Fruit fly (Drosophila melanogaster) whole organism, embryonic: ENCODE measurements around the gene Bmcp.

ENCODE experiments used
- Adf1 ChIP-seq: fragments of 200-800 bp; sonication (Bioruptor generic); IDR thresholded peaks from 2 replicates; pipeline ENCODE4 v1.3.6; 2022; ENCODE audit warnings: missing biosample characterization, missing genetic modification characterization
- Atf3 ChIP-seq: fragments of 200-800 bp; sonication (Bioruptor generic); optimal IDR thresholded peaks from 3 replicates; lab custom pipeline; 2016; ENCODE audit warnings: missing biosample characterization, missing genetic modification characterization
- B-H1 ChIP-seq: fragments of 200-800 bp; sonication (Bioruptor generic); IDR thresholded peaks from 3 replicates; pipeline ENCODE4 v1.3.6; 2022; ENCODE audit warnings: missing biosample characterization, missing genetic modification characterization
- Bdp1 ChIP-seq: fragments of 200-800 bp; sonication (Bioruptor generic); optimal IDR thresholded peaks from 3 replicates; lab custom pipeline; 2016; ENCODE audit warnings: missing biosample characterization, missing genetic modification characterization
- Bgb ChIP-seq: fragments of 200-800 bp; sonication (Bioruptor generic); IDR thresholded peaks from 2 replicates; pipeline ENCODE4 v1.3.6; 2022; ENCODE audit warnings: missing biosample characterization, missing genetic modification characterization; ENCODE audit not compliant: partially characterized antibody
- CG10147 ChIP-seq: fragments of 200-800 bp; sonication (Bioruptor generic); optimal IDR thresholded peaks from 2 replicates; lab custom pipeline; 2019; ENCODE audit warnings: missing biosample characterization, mild to moderate bottlenecking, missing genetic modification characterization, moderate library complexity
- CG10274 ChIP-seq: fragments of 200-800 bp; sonication (Bioruptor generic); optimal IDR thresholded peaks from 3 replicates; lab custom pipeline; 2017; ENCODE audit warnings: missing biosample characterization, mild to moderate bottlenecking, missing genetic modification characterization
- CG11695 ChIP-seq: fragments of 200-800 bp; sonication (Bioruptor generic); IDR thresholded peaks from 3 replicates; pipeline ENCODE4 v1.3.6; 2022; ENCODE audit warnings: missing biosample characterization, missing genetic modification characterization
- CG13287 ChIP-seq: fragments of 200-800 bp; sonication (Bioruptor generic); IDR thresholded peaks from 2 replicates; pipeline ENCODE4 v1.3.6; 2022; ENCODE audit warnings: missing biosample characterization, missing genetic modification characterization; ENCODE audit not compliant: partially characterized antibody
- CG13424 ChIP-seq: fragments of 200-800 bp; sonication (Bioruptor generic); optimal IDR thresholded peaks from 2 replicates; lab custom pipeline; 2019; ENCODE audit warnings: missing biosample characterization, mild to moderate bottlenecking, missing genetic modification characterization, moderate library complexity
- CG3407 ChIP-seq: fragments of 200-800 bp; sonication (Bioruptor generic); optimal IDR thresholded peaks from 2 replicates; lab custom pipeline; 2018; ENCODE audit warnings: missing biosample characterization, mild to moderate bottlenecking, missing genetic modification characterization
- CG34224 ChIP-seq: fragments of 200-800 bp; sonication (Bioruptor generic); IDR thresholded peaks from 3 replicates; pipeline ENCODE4 v1.3.6; 2022; ENCODE audit warnings: missing biosample characterization, missing genetic modification characterization; ENCODE audit not compliant: partially characterized antibody
- CG34376 ChIP-seq: fragments of 200-800 bp; sonication (Bioruptor generic); optimal IDR thresholded peaks from 2 replicates; lab custom pipeline; 2018; ENCODE audit warnings: missing biosample characterization, mild to moderate bottlenecking, missing genetic modification characterization
- CG3995 ChIP-seq: fragments of 200-800 bp; sonication (Bioruptor generic); optimal IDR thresholded peaks from 3 replicates; lab custom pipeline; 2016; ENCODE audit warnings: missing biosample characterization, missing genetic modification characterization
- CG4424 ChIP-seq: fragments of 200-800 bp; sonication (Bioruptor generic); optimal IDR thresholded peaks from 3 replicates; lab custom pipeline; 2016; ENCODE audit warnings: missing biosample characterization, missing genetic modification characterization
- CG6254 ChIP-seq: fragments of 200-800 bp; sonication (Bioruptor generic); optimal IDR thresholded peaks from 3 replicates; lab custom pipeline; 2017; ENCODE audit warnings: mild to moderate bottlenecking, missing biosample characterization, missing genetic modification reagents, missing genetic modification characterization
- CG6765 ChIP-seq: fragments of 200-800 bp; sonication (Bioruptor generic); optimal IDR thresholded peaks from 3 replicates; lab custom pipeline; 2017; ENCODE audit warnings: missing biosample characterization, mild to moderate bottlenecking, missing genetic modification characterization
- CG6813 ChIP-seq: fragments of 200-800 bp; sonication (Bioruptor generic); optimal IDR thresholded peaks from 2 replicates; lab custom pipeline; 2017; ENCODE audit warnings: missing biosample characterization, missing genetic modification characterization, mild to moderate bottlenecking, moderate library complexity, missing genetic modification reagents
- CG8944 ChIP-seq: fragments of 200-800 bp; sonication (Bioruptor generic); optimal IDR thresholded peaks from 3 replicates; lab custom pipeline; 2016; ENCODE audit warnings: missing biosample characterization, missing genetic modification characterization
- CG9437 ChIP-seq: fragments of 200-800 bp; sonication (Bioruptor generic); optimal IDR thresholded peaks from 2 replicates; lab custom pipeline; 2018; ENCODE audit warnings: missing biosample characterization, mild to moderate bottlenecking, missing genetic modification characterization
- CG9797 ChIP-seq: fragments of 200-800 bp; sonication (Bioruptor generic); optimal IDR thresholded peaks from 3 replicates; lab custom pipeline; 2018; ENCODE audit warnings: missing biosample characterization, mild to moderate bottlenecking, missing genetic modification characterization
- CTCF ChIP-seq: fragments of 200-800 bp; sonication (Bioruptor generic); optimal IDR thresholded peaks from 2 replicates; lab custom pipeline; 2017; ENCODE audit warnings: missing biosample characterization, mild to moderate bottlenecking, missing genetic modification characterization, moderate library complexity
- Mad ChIP-seq: fragments of 200-800 bp; sonication (Bioruptor generic); optimal IDR thresholded peaks from 2 replicates; lab custom pipeline; 2016; ENCODE audit warnings: missing biosample characterization, missing genetic modification characterization
- Six4 ChIP-seq: fragments of 200-800 bp; sonication (Bioruptor generic); optimal IDR thresholded peaks from 2 replicates; lab custom pipeline; 2016; ENCODE audit warnings: missing biosample characterization, missing genetic modification characterization
- Tbp ChIP-seq: fragments of >200 bp; optimal IDR thresholded peaks from 2 replicates; lab custom pipeline; 2018; ENCODE audit warnings: missing biosample characterization, missing genetic modification characterization
- az2 ChIP-seq: fragments of 200-800 bp; sonication (Bioruptor generic); optimal IDR thresholded peaks from 3 replicates; lab custom pipeline; 2016; ENCODE audit warnings: missing biosample characterization, missing genetic modification characterization
- cg ChIP-seq: fragments of 200-800 bp; sonication (Bioruptor generic); optimal IDR thresholded peaks from 3 replicates; lab custom pipeline; 2019; ENCODE audit warnings: missing biosample characterization, mild to moderate bottlenecking, missing genetic modification characterization, moderate library complexity
- chinmo ChIP-seq: fragments of 200-800 bp; sonication (Bioruptor generic); IDR thresholded peaks from 4 replicates; pipeline ENCODE4 v1.3.6; 2022; ENCODE audit warnings: missing biosample characterization, missing genetic modification characterization; ENCODE audit not compliant: partially characterized antibody
- ci ChIP-seq: fragments of 200-800 bp; sonication (Bioruptor generic); IDR thresholded peaks from 3 replicates; pipeline ENCODE4 v1.3.6; 2022; ENCODE audit warnings: missing biosample characterization, missing genetic modification characterization
- fd96Cb ChIP-seq: fragments of 200-800 bp; sonication (Bioruptor generic); optimal IDR thresholded peaks from 2 replicates; lab custom pipeline; 2018; ENCODE audit warnings: missing biosample characterization, mild to moderate bottlenecking, missing genetic modification characterization, moderate library complexity
- fu2 ChIP-seq: fragments of 200-800 bp; sonication (Bioruptor generic); optimal IDR thresholded peaks from 2 replicates; lab custom pipeline; 2016; ENCODE audit warnings: missing biosample characterization, missing genetic modification characterization
- gcm ChIP-seq: fragments of 200-800 bp; sonication (Bioruptor generic); optimal IDR thresholded peaks from 2 replicates; lab custom pipeline; 2019; ENCODE audit warnings: missing biosample characterization, mild to moderate bottlenecking, missing genetic modification characterization, moderate library complexity
- grn ChIP-seq: fragments of 200-800 bp; sonication (Bioruptor generic); optimal IDR thresholded peaks from 3 replicates; lab custom pipeline; 2017; ENCODE audit warnings: missing biosample characterization, missing genetic modification characterization
- jing ChIP-seq: fragments of 200-800 bp; sonication (Bioruptor generic); optimal IDR thresholded peaks from 2 replicates; lab custom pipeline; 2018; ENCODE audit warnings: missing biosample characterization, mild to moderate bottlenecking, missing genetic modification characterization
- kay ChIP-seq: fragments of 200-800 bp; sonication (Bioruptor generic); optimal IDR thresholded peaks from 2 replicates; lab custom pipeline; 2016; ENCODE audit warnings: missing biosample characterization, missing genetic modification characterization
- maf-S ChIP-seq: fragments of 200-800 bp; sonication (Bioruptor generic); optimal IDR thresholded peaks from 2 replicates; lab custom pipeline; 2016; ENCODE audit warnings: missing biosample characterization, missing genetic modification characterization
- mirr ChIP-seq: fragments of 200-800 bp; sonication (Bioruptor generic); optimal IDR thresholded peaks from 3 replicates; lab custom pipeline; 2018; ENCODE audit warnings: missing biosample characterization, mild to moderate bottlenecking, missing genetic modification characterization
- mld ChIP-seq: fragments of 200-800 bp; sonication (Bioruptor generic); IDR thresholded peaks from 3 replicates; pipeline ENCODE4 v1.3.6; 2022; ENCODE audit warnings: missing biosample characterization, missing genetic modification characterization; ENCODE audit not compliant: partially characterized antibody
- rib ChIP-seq: fragments of 200-800 bp; sonication (Bioruptor generic); IDR thresholded peaks from 2 replicates; pipeline ENCODE4 v1.3.6; 2022; ENCODE audit warnings: missing biosample characterization, missing genetic modification characterization
- sens ChIP-seq: fragments of 200-800 bp; sonication (Bioruptor generic); peaks from one replicate; lab custom pipeline; 2016; ENCODE audit warnings: missing biosample characterization, missing genetic modification characterization
- so ChIP-seq: fragments of 200-800 bp; sonication (Bioruptor generic); IDR thresholded peaks from 3 replicates; pipeline ENCODE4 v1.3.6; 2022; ENCODE audit warnings: missing biosample characterization, missing genetic modification characterization
- sqz ChIP-seq: fragments of 200-800 bp; sonication (Bioruptor generic); optimal IDR thresholded peaks from 3 replicates; lab custom pipeline; 2018; ENCODE audit warnings: missing biosample characterization, mild to moderate bottlenecking, missing genetic modification characterization
- stwl ChIP-seq: fragments of 200-800 bp; sonication (Bioruptor generic); optimal IDR thresholded peaks from 3 replicates; lab custom pipeline; 2018; ENCODE audit warnings: missing biosample characterization, mild to moderate bottlenecking, missing genetic modification characterization, moderate library complexity
- sug ChIP-seq: fragments of 200-800 bp; optimal IDR thresholded peaks from 2 replicates; lab custom pipeline; 2019; ENCODE audit warnings: missing biosample characterization, mild to moderate bottlenecking, missing genetic modification characterization, moderate library complexity
- tio ChIP-seq: fragments of 200-800 bp; sonication (Bioruptor generic); optimal IDR thresholded peaks from 2 replicates; lab custom pipeline; 2017; ENCODE audit warnings: missing biosample characterization, missing genetic modification characterization, inconsistent platforms
- vvl ChIP-seq: fragments of 200-800 bp; sonication (Bioruptor generic); IDR thresholded peaks from 2 replicates; pipeline ENCODE4 v1.3.6; 2022; ENCODE audit warnings: missing biosample characterization, missing genetic modification characterization
- wdn ChIP-seq: fragments of 200-800 bp; sonication (Bioruptor generic); IDR thresholded peaks from 2 replicates; pipeline ENCODE4 v1.3.6; 2022; ENCODE audit warnings: missing biosample characterization, missing genetic modification characterization

The Bmcp gene

DNA sequence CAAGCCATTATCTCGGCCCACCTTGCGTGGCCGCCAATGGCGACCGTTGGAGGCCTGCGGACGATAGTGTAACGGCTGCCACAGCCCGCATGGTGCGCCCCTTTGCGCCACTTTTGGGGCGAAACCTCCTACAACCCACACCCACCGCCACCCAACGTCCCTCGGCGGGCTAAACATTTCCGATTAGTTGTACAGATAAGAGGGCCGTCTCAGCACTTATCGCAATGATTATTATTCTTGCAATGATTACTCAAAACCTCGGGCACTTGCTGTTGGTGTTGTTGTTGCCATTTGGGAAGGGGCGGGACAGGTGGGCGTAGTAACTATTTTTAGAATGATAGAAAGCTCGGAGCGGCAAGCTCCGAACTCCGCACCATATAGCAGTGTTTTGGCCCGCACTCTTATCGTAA lies 51.9 kb downstream of the Bmcp start (continued):
- TF ChIP-seq Adf1 (GFP tag; lab: Robert Waterston, UW) (peak; percentile 44; the same call in 1 of the 2 replicates), kay (GFP tag; lab: Kevin White, UChicago) (peak; percentile 20), CG11695 (GFP tag; lab: Robert Waterston, UW) (0 out of 3 replicates have a peak, but pooled peaks have one; percentile 16), CG34224 (GFP tag; lab: Robert Waterston, UW) (0 out of 3 replicates have a peak, but pooled peaks have one; percentile 13), so (GFP tag; lab: Robert Waterston, UW) (0 out of 3 replicates have a peak, but pooled peaks have one; percentile 30), grn (GFP tag; lab: Kevin White, UChicago) (peak; percentile 100)

DNA sequence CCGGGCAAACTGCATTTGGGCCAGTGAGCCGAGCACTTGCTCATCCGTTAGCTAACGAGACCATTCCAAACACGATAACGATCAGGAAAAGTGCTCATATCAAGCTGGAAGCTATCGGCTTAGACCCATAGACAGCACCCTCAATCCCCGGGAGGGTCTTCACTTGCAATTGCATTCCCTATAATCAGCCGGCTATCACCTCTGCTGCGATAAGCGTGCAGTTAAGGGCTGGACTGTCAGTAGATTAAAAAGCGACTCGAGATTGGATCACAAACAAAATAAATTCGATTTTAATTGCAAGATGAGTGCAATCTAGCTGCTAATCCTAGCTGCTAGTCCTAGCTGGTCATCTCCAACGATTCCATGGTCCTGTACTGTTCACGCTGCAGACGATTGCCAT lies 53.1 kb downstream of the Bmcp start:
- TF ChIP-seq grn (GFP tag; lab: Kevin White, UChicago) (peak; percentile 16), mirr (no peak), CG6765 (no peak), tio (GFP tag; lab: Kevin White, UChicago) (no peak), CG6813 (GFP tag; lab: Kevin White, UChicago) (no peak), Bgb (GFP tag; lab: Robert Waterston, UW) (no peak), jing (GFP tag; lab: Kevin White, UChicago) (no peak), vvl (GFP tag; lab: Robert Waterston, UW) (no peak), fu2 (GFP tag; lab: Kevin White, UChicago) (no peak), chinmo (0 out of 4 replicates have a peak, but pooled peaks have one; percentile 20), Tbp (GFP tag; lab: Kevin White, UChicago) (no peak), Bdp1 (GFP tag; lab: Kevin White, UChicago) (peak; percentile 31), wdn (GFP tag; lab: Robert Waterston, UW) (no peak), CG9437 (GFP tag; lab: Kevin White, UChicago) (no peak), sens (GFP tag; lab: Kevin White, UChicago) (no peak), CG10147 (GFP tag; lab: Kevin White, UChicago) (no peak)

- TF ChIP-seq CG3995 (GFP tag; lab: Kevin White, UChicago) (no peak), fd96Cb (tag; lab: Kevin White, UChicago) (no peak), stwl (tag; lab: Kevin White, UChicago) (no peak), CG9797 (GFP tag; lab: Kevin White, UChicago) (no peak), B-H1 (GFP tag; lab: Robert Waterston, UW) (no peak), maf-S (GFP tag; lab: Kevin White, UChicago) (no peak), Mad (GFP tag; lab: Kevin White, UChicago) (no peak), CG4424 (GFP tag; lab: Kevin White, UChicago) (no peak), gcm (GFP tag; lab: Kevin White, UChicago) (no peak), CG3407 (GFP tag; lab: Kevin White, UChicago) (no peak), CG13424 (no peak)
Observed at dm6 chr3L:11774401-11774800, 53.7 kb downstream of the Bmcp start, which contains the start of gene Tim13. Gene Tim13 (minus strand): TSS chr3L:11774501.

dm6 chr3L:11776731-11777130 lies 56.0 kb downstream of the Bmcp start, which contains the start of gene CG14131:
Gene CG14131 (plus strand): TSS chr3L:11777073.
- no peak for TF ChIP-seq az2 (GFP tag; lab: Kevin White, UChicago)
- peak; percentile 74 for TF ChIP-seq Adf1 (GFP tag; lab: Robert Waterston, UW)
- TF ChIP-seq chinmo: peak; percentile 62; the same call in 3 of the 4 replicates
- TF ChIP-seq Six4 (GFP tag; lab: Kevin White, UChicago): no peak
- peak; percentile 22; the same call in 1 of the 2 replicates for TF ChIP-seq rib (GFP tag; lab: Robert Waterston, UW)
- TF ChIP-seq ci (GFP tag; lab: Robert Waterston, UW): peak; percentile 18; the same call in 1 of the 3 replicates
- TF ChIP-seq CG8944: no peak
- TF ChIP-seq mld: no peak
- TF ChIP-seq CG6254: no peak
- TF ChIP-seq grn (GFP tag; lab: Kevin White, UChicago): peak; percentile 93
- no peak for TF ChIP-seq CTCF (GFP tag; lab: Kevin White, UChicago)
- no peak for TF ChIP-seq sqz (GFP tag; lab: Kevin White, UChicago)
- peak; percentile 78 for TF ChIP-seq CG34376 (GFP tag; lab: Kevin White, UChicago)
- peak; percentile 48 for TF ChIP-seq sug (tag; lab: Kevin White, UChicago)
- TF ChIP-seq CG10274 (GFP tag; lab: Kevin White, UChicago): no peak
- peak; percentile 41 for TF ChIP-seq CG13287 (GFP tag; lab: Robert Waterston, UW)
- no peak for TF ChIP-seq cg (GFP tag; lab: Kevin White, UChicago)
- TF ChIP-seq Atf3: no peak
